Worm (Caenorhabditis elegans) whole organism, L4 larva: ENCODE results near the gene nlp-78.

ENCODE experiments used
- ceh-82 ChIP-seq: sonication (generic microtip); optimal IDR thresholded peaks from 2 replicates; lab custom pipeline; 2017; ENCODE audit warnings: missing biosample characterization, missing genetic modification characterization
- lin-13 ChIP-seq: fragments of 150-350 bp; optimal IDR thresholded peaks from 2 replicates; lab custom pipeline; 2014; ENCODE audit warnings: missing biosample characterization, missing genetic modification reagents, missing genetic modification characterization
- mep-1 ChIP-seq: fragments of 150-350 bp; sonication (generic microtip); optimal IDR thresholded peaks from 3 replicates; lab custom pipeline; 2014; ENCODE audit warnings: missing biosample characterization, missing genetic modification characterization
- nhr-28 ChIP-seq: fragments of 150-350 bp; optimal IDR thresholded peaks from 2 replicates; lab custom pipeline; 2014; ENCODE audit warnings: missing biosample characterization, missing genetic modification characterization
- pha-4 ChIP-seq, 2 experiments: fragments of 150-350 bp in 1 of 2; fragments of 200-800 bp in 1 of 2; sonication (Bioruptor generic) in 1 of 2; IDR thresholded peaks in 1 of 2; optimal IDR thresholded peaks in 1 of 2; 2 replicates each; pipeline versions ENCODE4 v1.3.6 to Lab custom; 2014 to 2022; ENCODE audit warnings: missing genetic modification characterization in 2 of 2, missing genetic modification reagents in 2 of 2, missing biosample characterization in 1 of 2, missing compliant biosample characterization in 1 of 2
- skn-1 ChIP-seq: fragments of 150-350 bp; optimal IDR thresholded peaks from 2 replicates; lab custom pipeline; 2014; ENCODE audit warnings: missing biosample characterization, missing genetic modification characterization

ce11 chrII:9107095-9107769, 28.7 kb upstream of the nlp-78 start, which contains the start of gene dyrb-1:
- TF ChIP-seq pha-4 (GFP tag; IDR thresholded peaks at IDR 0.05; lab: Robert Waterston, UW) = no peak
- no peak for TF ChIP-seq pha-4 (tag; optimal IDR thresholded peaks at IDR 0.05; lab: Kevin White, UChicago)
- no peak for TF ChIP-seq ceh-82
- TF ChIP-seq nhr-28 = no peak
- no peak for TF ChIP-seq mep-1
- no peak for TF ChIP-seq skn-1 (tag; lab: Kevin White, UChicago)
- TF ChIP-seq lin-13 (GFP tag; lab: Kevin White, UChicago) = no peak
